Worm (Caenorhabditis elegans) whole organism, midembryonic: Measurements from ENCODE around the gene C34C12.7.

ENCODE experiments used
- T22C8.4 ChIP-seq: fragments of 200-800 bp; sonication (Bioruptor generic); IDR thresholded peaks from 2 replicates; pipeline ENCODE4 v1.3.6; 2022; ENCODE audit warnings: missing genetic modification characterization, missing compliant biosample characterization
- cog-1 ChIP-seq: sonication (generic microtip); optimal IDR thresholded peaks from 2 replicates; lab custom pipeline; 2016; ENCODE audit warnings: missing genetic modification characterization, missing compliant biosample characterization
- flt-1 ChIP-seq: fragments of 200-800 bp; sonication (Bioruptor generic); IDR thresholded peaks from 2 replicates; pipeline ENCODE4 v1.3.6; 2022; ENCODE audit warnings: missing genetic modification characterization, missing compliant biosample characterization
- klf-2 ChIP-seq: fragments of 200-800 bp; sonication (Bioruptor generic); conservative IDR thresholded peaks from 2 replicates; pipeline ENCODE4 v1.3.6; 2022; ENCODE audit warnings: missing genetic modification reagents, missing genetic modification characterization, missing compliant biosample characterization
- med-1 ChIP-seq: sonication (generic microtip); optimal IDR thresholded peaks from 2 replicates; lab custom pipeline; 2017; ENCODE audit warnings: missing genetic modification characterization, mild to moderate bottlenecking, missing compliant biosample characterization, antibody characterized with exemption, missing genetic modification reagents; ENCODE audit not compliant: insufficient read depth
- ref-1 ChIP-seq: fragments of 200-800 bp; sonication (Bioruptor generic); conservative IDR thresholded peaks from 2 replicates; pipeline ENCODE4 v1.3.6; 2022; ENCODE audit warnings: missing genetic modification reagents, missing genetic modification characterization, missing compliant biosample characterization
- tab-1 ChIP-seq: fragments of 200-800 bp; sonication (Bioruptor generic); IDR thresholded peaks from 2 replicates; pipeline ENCODE4 v1.3.6; 2022; ENCODE audit warnings: missing genetic modification characterization, missing compliant biosample characterization
- ztf-23 ChIP-seq: fragments of 200-800 bp; sonication (Bioruptor generic); IDR thresholded peaks from 2 replicates; pipeline ENCODE4 v1.3.6; 2022; ENCODE audit warnings: missing genetic modification reagents, missing genetic modification characterization, missing compliant biosample characterization
- ztf-29 ChIP-seq: fragments of 200-800 bp; sonication (Bioruptor generic); IDR thresholded peaks from 2 replicates; pipeline ENCODE4 v1.3.6; 2022; ENCODE audit warnings: missing genetic modification reagents, missing genetic modification characterization, missing compliant biosample characterization

DNA sequence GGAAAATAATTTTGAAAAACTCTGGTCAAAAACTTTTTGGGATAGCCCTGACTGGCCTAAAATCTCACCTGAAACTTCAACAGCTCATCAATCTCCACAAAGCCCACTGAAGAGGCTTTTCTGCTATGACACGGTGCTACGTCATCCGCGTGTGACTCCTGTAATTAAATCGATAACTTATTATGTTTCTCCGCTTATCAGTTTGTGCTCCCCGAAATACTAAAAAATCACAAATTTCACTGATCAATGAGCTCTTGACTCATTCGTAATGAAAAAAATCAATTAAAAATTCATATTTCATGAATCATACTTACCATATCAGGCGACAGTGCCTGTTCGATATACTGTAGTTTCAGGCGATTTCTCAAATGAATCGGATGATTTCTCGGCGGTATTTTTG lies 13.1 kb downstream of the C34C12.7 start:
- no peak for TF ChIP-seq flt-1 (GFP tag; lab: Robert Waterston, UW)
- no peak for TF ChIP-seq tab-1
- no peak for TF ChIP-seq ztf-29
- no peak for TF ChIP-seq ref-1
- TF ChIP-seq med-1 (GFP tag; lab: Kevin White, UChicago), result no peak
- TF ChIP-seq cog-1 (tag; lab: Kevin White, UChicago), result no peak
- TF ChIP-seq ztf-23, result no peak
- no peak for TF ChIP-seq T22C8.4 (GFP tag; lab: Robert Waterston, UW)
- no peak for TF ChIP-seq klf-2 (GFP tag; lab: Robert Waterston, UW)
